Worm (Caenorhabditis elegans): ENCODE measurements around the gene B0491.6.

DNA sequence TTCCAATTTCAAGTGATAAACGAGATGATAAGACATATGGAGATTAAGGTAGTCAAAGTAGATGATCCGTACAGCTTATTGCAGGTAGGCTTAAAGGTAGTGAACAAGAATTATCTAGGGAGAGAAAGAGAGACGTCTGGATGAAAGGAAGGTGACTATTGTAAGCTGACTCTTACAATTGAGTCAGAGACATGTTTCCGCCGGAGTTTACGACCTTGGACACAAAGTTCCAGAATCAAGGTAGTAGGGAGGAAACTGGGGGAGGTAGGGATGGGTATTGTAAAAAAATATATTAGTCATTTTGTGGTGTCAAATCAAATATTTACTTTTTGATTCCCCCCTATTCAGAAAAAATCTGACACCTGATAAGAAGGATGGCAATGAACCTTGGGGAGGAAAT lies 44.2 kb upstream of the B0491.6 start:
- TF ChIP-seq him-1 (tag; optimal IDR thresholded peaks at IDR 0.05) (no peak), W03F9.2 (tag; optimal IDR thresholded peaks at IDR 0.05) (no peak)

Data from whole organism, L4/young adult.